Worm (Caenorhabditis elegans) whole organism, L4 larva: ENCODE measurements around the gene F09F9.5.

Source experiments
- F44E2.7 ChIP-seq: fragments of 200-800 bp; sonication (Bioruptor generic); IDR thresholded peaks from 2 replicates; pipeline ENCODE4 v2.1.2; 2022; ENCODE audit warnings: missing genetic modification characterization, missing compliant biosample characterization
- R02D3.7 ChIP-seq: fragments of 150-350 bp; sonication (generic microtip); optimal IDR thresholded peaks from 3 replicates; lab custom pipeline; 2014; ENCODE audit warnings: missing biosample characterization, missing genetic modification characterization
- T20F7.1 ChIP-seq: fragments of 200-800 bp; sonication (Bioruptor generic); optimal IDR thresholded peaks from 2 replicates; lab custom pipeline; 2018; ENCODE audit warnings: mild to moderate bottlenecking, missing genetic modification characterization, missing compliant biosample characterization
- T26A8.4 ChIP-seq: fragments of 200-800 bp; sonication (Bioruptor generic); IDR thresholded peaks from 2 replicates; pipeline ENCODE4 v1.3.6; 2022; ENCODE audit warnings: missing genetic modification characterization, missing compliant biosample characterization
- Y48G9A.11 ChIP-seq: fragments of 200-800 bp; sonication (Bioruptor generic); IDR thresholded peaks from 2 replicates; pipeline ENCODE4 v1.3.6; 2022; ENCODE audit warnings: missing genetic modification reagents, missing genetic modification characterization, missing compliant biosample characterization
- Y75B8A.6 ChIP-seq: fragments of 200-800 bp; sonication (Bioruptor generic); IDR thresholded peaks from 2 replicates; pipeline ENCODE4 v1.3.6; 2022; ENCODE audit warnings: missing genetic modification reagents, missing genetic modification characterization, missing compliant biosample characterization
- ZK337.2 ChIP-seq: fragments of 200-800 bp; sonication (Bioruptor generic); IDR thresholded peaks from 2 replicates; pipeline ENCODE4 v1.3.6; 2022; ENCODE audit warnings: missing genetic modification reagents, missing genetic modification characterization, missing compliant biosample characterization
- ZK546.5 ChIP-seq, 2 experiments: sonication (generic microtip); optimal IDR thresholded peaks; 2 replicates each; lab custom pipeline; 2017; ENCODE audit warnings: missing biosample characterization in 2 of 2, missing genetic modification characterization in 2 of 2
- attf-4 ChIP-seq: sonication (generic microtip); optimal IDR thresholded peaks from 3 replicates; lab custom pipeline; 2017; ENCODE audit warnings: missing biosample characterization, missing genetic modification characterization
- ceh-20 ChIP-seq: fragments of 200-800 bp; sonication (Bioruptor generic); IDR thresholded peaks from 2 replicates; pipeline ENCODE4 v1.3.6; 2022; ENCODE audit warnings: missing genetic modification reagents, missing genetic modification characterization, missing compliant biosample characterization
- ceh-28 ChIP-seq: fragments of 150-350 bp; optimal IDR thresholded peaks from 2 replicates; lab custom pipeline; 2014; ENCODE audit warnings: missing biosample characterization, missing genetic modification reagents, missing genetic modification characterization
- ceh-32 ChIP-seq: sonication (generic microtip); optimal IDR thresholded peaks from 2 replicates; lab custom pipeline; 2016; ENCODE audit warnings: mild to moderate bottlenecking, missing genetic modification characterization, missing compliant biosample characterization; ENCODE audit not compliant: poor library complexity
- ceh-82 ChIP-seq: sonication (generic microtip); optimal IDR thresholded peaks from 2 replicates; lab custom pipeline; 2017; ENCODE audit warnings: missing biosample characterization, missing genetic modification characterization
- cey-2 ChIP-seq: sonication (generic microtip); optimal IDR thresholded peaks from 3 replicates; lab custom pipeline; 2017; ENCODE audit warnings: missing genetic modification characterization, mild to moderate bottlenecking, missing compliant biosample characterization, antibody characterized with exemption, borderline replicate concordance; ENCODE audit not compliant: insufficient read depth
- dmd-6 ChIP-seq: fragments of 200-800 bp; sonication (Bioruptor generic); IDR thresholded peaks from 2 replicates; pipeline ENCODE4 v1.3.6; 2022; ENCODE audit warnings: missing genetic modification reagents, missing genetic modification characterization, missing compliant biosample characterization
- dmd-9 ChIP-seq: fragments of 200-800 bp; sonication (Bioruptor generic); IDR thresholded peaks from 2 replicates; pipeline ENCODE4 v1.3.6; 2022; ENCODE audit warnings: missing genetic modification reagents, missing genetic modification characterization, missing compliant biosample characterization
- dpl-1 ChIP-seq: fragments of 150-350 bp; optimal IDR thresholded peaks from 2 replicates; lab custom pipeline; 2014; ENCODE audit warnings: missing biosample characterization, missing genetic modification reagents, missing genetic modification characterization
- egl-27 ChIP-seq: sonication (generic microtip); optimal IDR thresholded peaks from 3 replicates; lab custom pipeline; 2017; ENCODE audit warnings: missing biosample characterization, missing genetic modification reagents, missing genetic modification characterization
- fkh-10 ChIP-seq: fragments of 150-350 bp; optimal IDR thresholded peaks from 2 replicates; lab custom pipeline; 2014; ENCODE audit warnings: missing biosample characterization, missing genetic modification reagents, missing genetic modification characterization
- fos-1 ChIP-seq: fragments of 150-350 bp; optimal IDR thresholded peaks from 2 replicates; lab custom pipeline; 2014; ENCODE audit warnings: missing biosample characterization, missing genetic modification characterization
- gei-8 ChIP-seq: fragments of 200-800 bp; sonication (Bioruptor generic); optimal IDR thresholded peaks from 2 replicates; lab custom pipeline; 2018; ENCODE audit warnings: mild to moderate bottlenecking, missing genetic modification characterization, missing compliant biosample characterization
- hlh-30 ChIP-seq: sonication (generic microtip); optimal IDR thresholded peaks from 2 replicates; lab custom pipeline; 2017; ENCODE audit warnings: antibody characterized with exemption, mild to moderate bottlenecking, missing genetic modification characterization, missing compliant biosample characterization; ENCODE audit not compliant: insufficient read depth
- lim-7 ChIP-seq: fragments of 200-800 bp; sonication (Bioruptor generic); IDR thresholded peaks from 2 replicates; pipeline ENCODE4 v1.3.6; 2022; ENCODE audit warnings: missing genetic modification characterization, missing compliant biosample characterization
- lin-15B ChIP-seq: fragments of 150-350 bp; sonication (generic microtip); optimal IDR thresholded peaks from 3 replicates; lab custom pipeline; 2014; ENCODE audit warnings: missing biosample characterization, missing genetic modification characterization
- lin-38 ChIP-seq: fragments of 200-800 bp; sonication (Bioruptor generic); IDR thresholded peaks from 2 replicates; pipeline ENCODE4 v1.3.6; 2022; ENCODE audit warnings: missing genetic modification reagents, missing genetic modification characterization, missing compliant biosample characterization
- lin-39 ChIP-seq: fragments of 150-350 bp; optimal IDR thresholded peaks from 2 replicates; lab custom pipeline; 2014; ENCODE audit warnings: missing biosample characterization, missing genetic modification reagents, missing genetic modification characterization
- lsy-2 ChIP-seq, 2 experiments: fragments of 150-350 bp in 1 of 2; sonication (generic microtip) in 1 of 2; optimal IDR thresholded peaks; 2 replicates each; lab custom pipeline; 2014 to 2017; ENCODE audit warnings: missing biosample characterization in 2 of 2, missing genetic modification characterization in 2 of 2
- madf-5 ChIP-seq, 2 experiments: fragments of 200-800 bp; sonication (Bioruptor generic); IDR thresholded peaks; 2 replicates each; pipeline ENCODE4 v1.3.6; 2022; ENCODE audit warnings: missing compliant biosample characterization in 2 of 2, missing genetic modification characterization in 2 of 2
- mdl-1 ChIP-seq, 2 experiments: fragments of 150-350 bp in 1 of 2; sonication (generic microtip) in 1 of 2; optimal IDR thresholded peaks; 2 replicates each; lab custom pipeline; 2014 to 2017; ENCODE audit warnings: missing biosample characterization in 2 of 2, missing genetic modification characterization in 2 of 2
- mes-2 ChIP-seq: sonication (generic microtip); optimal IDR thresholded peaks from 2 replicates; lab custom pipeline; 2016; ENCODE audit warnings: missing genotype, mild to moderate bottlenecking, missing genetic modification characterization, missing compliant biosample characterization; ENCODE audit not compliant: poor library complexity, severe bottlenecking
- mxl-3 ChIP-seq: fragments of 200-800 bp; sonication (Bioruptor generic); optimal IDR thresholded peaks from 2 replicates; lab custom pipeline; 2018; ENCODE audit warnings: mild to moderate bottlenecking, missing genetic modification characterization, missing compliant biosample characterization
- nhr-102 ChIP-seq: sonication (generic microtip); optimal IDR thresholded peaks from 2 replicates; lab custom pipeline; 2016; ENCODE audit warnings: mild to moderate bottlenecking, missing genetic modification characterization, moderate library complexity, missing compliant biosample characterization
- nhr-111 ChIP-seq: fragments of 200-800 bp; sonication (Bioruptor generic); optimal IDR thresholded peaks from 2 replicates; lab custom pipeline; 2018; ENCODE audit warnings: mild to moderate bottlenecking, missing genetic modification characterization, missing compliant biosample characterization
- nhr-28 ChIP-seq: fragments of 150-350 bp; optimal IDR thresholded peaks from 2 replicates; lab custom pipeline; 2014; ENCODE audit warnings: missing biosample characterization, missing genetic modification characterization
- nhr-76 ChIP-seq: fragments of 150-350 bp; optimal IDR thresholded peaks from 2 replicates; lab custom pipeline; 2014; ENCODE audit warnings: missing biosample characterization, missing genetic modification characterization
- pqm-1 ChIP-seq: sonication (generic microtip); optimal IDR thresholded peaks from 2 replicates; lab custom pipeline; 2017; ENCODE audit warnings: missing biosample characterization, missing genetic modification characterization
- saeg-2 ChIP-seq: fragments of 200-800 bp; sonication (Bioruptor generic); IDR thresholded peaks from 2 replicates; pipeline ENCODE4 v1.3.6; 2022; ENCODE audit warnings: missing genetic modification reagents, missing genetic modification characterization, missing compliant biosample characterization
- sdz-12 ChIP-seq: fragments of 200-800 bp; sonication (Bioruptor generic); optimal IDR thresholded peaks from 2 replicates; lab custom pipeline; 2018; ENCODE audit warnings: mild to moderate bottlenecking, missing genetic modification characterization, missing compliant biosample characterization
- set-16 ChIP-seq: fragments of 200-800 bp; sonication (Bioruptor generic); IDR thresholded peaks from 2 replicates; pipeline ENCODE4 v1.3.6; 2022; ENCODE audit warnings: missing genetic modification reagents, missing genetic modification characterization, missing compliant biosample characterization
- skn-1 ChIP-seq: fragments of 150-350 bp; optimal IDR thresholded peaks from 2 replicates; lab custom pipeline; 2014; ENCODE audit warnings: missing biosample characterization, missing genetic modification characterization
- spr-1 ChIP-seq: sonication (generic microtip); optimal IDR thresholded peaks from 2 replicates; lab custom pipeline; 2016; ENCODE audit warnings: mild to moderate bottlenecking, missing genetic modification characterization, missing compliant biosample characterization
- tag-97 ChIP-seq: fragments of 200-800 bp; sonication (Bioruptor generic); IDR thresholded peaks from 2 replicates; pipeline ENCODE4 v1.3.6; 2022; ENCODE audit warnings: missing genetic modification characterization, missing compliant biosample characterization
- tra-1 ChIP-seq: fragments of 200-800 bp; sonication (Bioruptor generic); IDR thresholded peaks from 2 replicates; pipeline ENCODE4 v1.3.6; 2022; ENCODE audit warnings: missing genetic modification reagents, missing genetic modification characterization, missing compliant biosample characterization
- unc-130 ChIP-seq: sonication (generic microtip); optimal IDR thresholded peaks from 2 replicates; lab custom pipeline; 2016; ENCODE audit warnings: missing genetic modification reagents, missing genetic modification characterization, missing compliant biosample characterization
- unc-62 ChIP-seq, 3 experiments: fragments of 150-350 bp in 1 of 3; sonication (generic microtip); optimal IDR thresholded peaks in 2 of 3; peaks in 1 of 3; 1 replicate in 1 of 3; 2 replicates in 2 of 3; lab custom pipeline; 2014 to 2017; ENCODE audit warnings: missing biosample characterization in 3 of 3, missing genetic modification characterization in 3 of 3, missing genetic modification reagents in 3 of 3, missing genotype in 1 of 3
- zag-1 ChIP-seq: fragments of 150-350 bp; optimal IDR thresholded peaks from 2 replicates; lab custom pipeline; 2014; ENCODE audit warnings: missing biosample characterization, missing genetic modification characterization
- zfp-3 ChIP-seq: fragments of 200-800 bp; sonication (Bioruptor generic); conservative IDR thresholded peaks from 2 replicates; pipeline ENCODE4 v1.3.6; 2022; ENCODE audit warnings: missing genetic modification reagents, missing genetic modification characterization, missing compliant biosample characterization
- zip-2 ChIP-seq: fragments of 150-350 bp; optimal IDR thresholded peaks from 2 replicates; lab custom pipeline; 2014; ENCODE audit warnings: missing biosample characterization, missing genetic modification characterization
- ztf-11 ChIP-seq: fragments of 150-350 bp; optimal IDR thresholded peaks from 2 replicates; lab custom pipeline; 2014; ENCODE audit warnings: missing biosample characterization, missing genetic modification characterization
- ztf-7 ChIP-seq: fragments of 150-350 bp; optimal IDR thresholded peaks from 2 replicates; lab custom pipeline; 2014; ENCODE audit warnings: missing biosample characterization, missing genetic modification characterization

The F09F9.5 gene

ce11 chrX:4144136-4144781, 26.5 kb downstream of the F09F9.5 start (continued):
- TF ChIP-seq mes-2 (no peak), cey-2 (tag; lab: Kevin White, UChicago) (no peak), R02D3.7 (tag; lab: Kevin White, UChicago) (no peak), ZK546.5 (tag; optimal IDR thresholded peaks at IDR 0.05; lab: Kevin White, UChicago) (no peak), pqm-1 (tag; lab: Kevin White, UChicago) (peak; percentile 61), F44E2.7 (GFP tag; lab: Robert Waterston, UW) (no peak), lin-15B (no peak), mxl-3 (no peak), skn-1 (tag; lab: Kevin White, UChicago) (no peak), egl-27 (no peak), lsy-2 (tag; optimal IDR thresholded peaks at IDR 0.05; lab: Kevin White, UChicago) (peak in 1 of 2 experiments; percentile 32), ztf-11 (no peak), sdz-12 (GFP tag; lab: Kevin White, UChicago) (peak; percentile 15), nhr-102 (tag; lab: Kevin White, UChicago) (no peak), zfp-3 (GFP tag; lab: Robert Waterston, UW) (no peak; the same call in 1 of the 2 replicates), fos-1 (tag; lab: Kevin White, UChicago) (no peak), lin-38 (GFP tag; lab: Robert Waterston, UW) (no peak), ceh-32 (tag; lab: Kevin White, UChicago) (no peak), ZK337.2 (GFP tag; lab: Robert Waterston, UW) (no peak), unc-130 (no peak), ceh-28 (tag; lab: Kevin White, UChicago) (no peak), lim-7 (GFP tag; lab: Robert Waterston, UW) (no peak), spr-1 (tag; lab: Kevin White, UChicago) (no peak), fkh-10 (GFP tag; lab: Kevin White, UChicago) (no peak), gei-8 (GFP tag; lab: Kevin White, UChicago) (no peak), dmd-9 (GFP tag; lab: Robert Waterston, UW) (no peak), set-16 (peak; percentile 14; the same call in 1 of the 2 replicates), saeg-2 (no peak), ceh-82 (tag; lab: Kevin White, UChicago) (no peak), Y48G9A.11 (no peak), zip-2 (tag; lab: Kevin White, UChicago) (no peak), nhr-111 (GFP tag; lab: Kevin White, UChicago) (no peak), hlh-30 (tag; lab: Kevin White, UChicago) (peak; percentile 80), madf-5 (GFP tag; IDR thresholded peaks at IDR 0.05; lab: Robert Waterston, UW) (no peak), unc-62 (GFP tag; optimal IDR thresholded peaks at IDR 0.05 in 1 of 2; lab: Kevin White, UChicago) (peak in 1 of 2 experiments; percentile 48), unc-62 (tag; optimal IDR thresholded peaks at IDR 0.05; lab: Kevin White, UChicago) (no peak), dpl-1 (GFP tag; lab: Kevin White, UChicago) (no peak), T26A8.4 (GFP tag; lab: Robert Waterston, UW) (peak; percentile 18; the same call in 1 of the 2 replicates), mdl-1 (tag; optimal IDR thresholded peaks at IDR 0.05; lab: Kevin White, UChicago) (no peak), tra-1 (peak; percentile 6; the same call in 1 of the 2 replicates), Y75B8A.6 (GFP tag; lab: Robert Waterston, UW) (no peak), T20F7.1 (GFP tag; lab: Kevin White, UChicago) (no peak), nhr-28 (peak; percentile 23), lin-39 (no peak), ceh-20 (no peak), ztf-7 (tag; lab: Kevin White, UChicago) (no peak), tag-97 (GFP tag; lab: Robert Waterston, UW) (no peak), nhr-76 (no peak), zag-1 (tag; lab: Kevin White, UChicago) (no peak), dmd-6 (GFP tag; lab: Robert Waterston, UW) (peak; percentile 87), attf-4 (tag; lab: Kevin White, UChicago) (no peak)
